Fruit fly (Drosophila melanogaster): ENCODE data around the gene Vha100-4.

The Vha100-4 gene

DNA sequence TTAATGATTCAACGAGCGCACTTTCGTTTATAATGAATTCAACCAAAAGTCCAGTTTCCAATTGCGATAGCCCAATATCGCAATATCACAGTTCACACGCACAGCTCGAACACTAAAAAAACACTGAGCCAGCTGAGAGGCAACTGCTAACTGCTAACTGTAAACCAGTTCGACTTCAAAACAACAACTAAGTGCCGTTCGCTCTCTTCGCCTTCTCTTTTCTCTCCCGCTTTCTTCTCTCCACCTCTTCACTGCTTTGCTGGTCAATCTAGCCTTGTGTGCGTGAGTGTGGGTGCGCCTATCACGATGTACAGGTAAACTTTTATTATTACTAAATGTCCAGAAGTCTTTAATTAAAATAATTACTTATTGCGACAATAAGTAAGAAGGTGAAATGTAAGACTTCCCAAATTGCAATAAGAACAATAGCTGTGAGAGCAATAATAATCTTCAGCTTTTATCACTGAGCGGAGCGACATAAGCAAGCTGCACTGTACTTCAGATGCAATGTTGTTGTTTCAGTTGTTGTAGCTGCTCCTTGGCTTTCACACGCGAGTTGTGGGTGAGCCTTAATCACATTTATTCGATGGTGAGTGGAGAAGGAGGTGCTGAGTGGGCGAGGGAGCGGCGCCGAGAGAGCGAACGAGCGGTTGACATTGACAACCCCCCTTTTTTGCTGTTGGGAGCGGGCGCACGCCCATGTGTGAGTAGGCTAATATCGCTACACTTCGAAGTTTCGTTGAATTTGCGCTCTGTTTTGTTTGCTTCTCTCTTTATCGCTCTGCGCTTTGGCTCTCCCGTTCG, 7.4 kb upstream of the Vha100-4 start, which contains the start of gene Vti1b (continued):
- TF ChIP-seq Bgb (GFP tag; IDR thresholded peaks at IDR 0.05; ENCODE audit: partially characterized antibody) (0 out of 2 replicates have a peak, but pooled peaks have one; percentile 17), CG2875 (GFP tag; optimal IDR thresholded peaks at IDR 0.05) (peak; percentile 88), CG32772 (GFP tag; IDR thresholded peaks at IDR 0.05) (peak; percentile 91), Rx (GFP tag; IDR thresholded peaks at IDR 0.05) (peak; percentile 87), fru (optimal IDR thresholded peaks at IDR 0.05) (no peak), bsh (GFP tag; optimal IDR thresholded peaks at IDR 0.05) (peak; percentile 91 to 98), CG6813 (GFP tag; optimal IDR thresholded peaks at IDR 0.05) (peak; percentile 89), HmgD (GFP tag; optimal IDR thresholded peaks at IDR 0.05) (peak; percentile 78), slp2 (GFP tag; optimal IDR thresholded peaks at IDR 0.05) (peak; percentile 93), Meics (GFP tag; optimal IDR thresholded peaks at IDR 0.05) (peak; percentile 92), nmo (GFP tag; optimal IDR thresholded peaks at IDR 0.05) (peak; percentile 96), CG1233 (GFP tag; optimal IDR thresholded peaks at IDR 0.05) (peak; percentile 91), CG12299 (tag; optimal IDR thresholded peaks at IDR 0.05) (peak; percentile 79), repo (GFP tag; optimal IDR thresholded peaks at IDR 0.05) (peak; percentile 75), CG14965 (GFP tag; optimal IDR thresholded peaks at IDR 0.05; ENCODE audit: borderline replicate concordance) (peak; percentile 61), Nf-YA (GFP tag; IDR thresholded peaks at IDR 0.05) (peak; percentile 90), CG5953 (GFP tag; IDR thresholded peaks at IDR 0.05) (peak; percentile 91), az2 (GFP tag; optimal IDR thresholded peaks at IDR 0.05) (peak; percentile 96), Taf1 (GFP tag; IDR thresholded peaks at IDR 0.05) (peak; percentile 87), dmrt11E (tag; optimal IDR thresholded peaks at IDR 0.05) (peak; percentile 94), CG6683 (GFP tag; optimal IDR thresholded peaks at IDR 0.05) (peak; percentile 85), Ada2b (GFP tag; IDR thresholded peaks at IDR 0.05) (peak; percentile 92), bigmax (GFP tag; optimal IDR thresholded peaks at IDR 0.05) (peak; percentile 18), CG2116 (GFP tag; optimal IDR thresholded peaks at IDR 0.05) (peak; percentile 69), NC2β (GFP tag; optimal IDR thresholded peaks at IDR 0.05) (peak; percentile 92), jing (GFP tag; optimal IDR thresholded peaks at IDR 0.05) (peak; percentile 91), seq (GFP tag; IDR thresholded peaks at IDR 0.05) (peak; percentile 89), gt (GFP tag; IDR thresholded peaks at IDR 0.05) (peak; percentile 82), ind (GFP tag; optimal IDR thresholded peaks at IDR 0.05) (peak; percentile 96), H2.0 (GFP tag; IDR thresholded peaks at IDR 0.05) (peak; percentile 94), CG31388 (GFP tag; optimal IDR thresholded peaks at IDR 0.05) (peak; percentile 83), CG13424 (tag; optimal IDR thresholded peaks at IDR 0.05) (peak; percentile 92), CG10147 (GFP tag; optimal IDR thresholded peaks at IDR 0.05) (peak; percentile 90), Dek (tag; optimal IDR thresholded peaks at IDR 0.05) (peak; percentile 85), CG10979 (tag; optimal IDR thresholded peaks at IDR 0.05) (peak; percentile 94), Scr (GFP tag; IDR thresholded peaks at IDR 0.05; ENCODE audit: partially characterized antibody) (no peak), Max (GFP tag; optimal IDR thresholded peaks at IDR 0.05) (peak; percentile 95), CG9932 (GFP tag; IDR thresholded peaks at IDR 0.05) (peak; percentile 92), twi (tag; optimal IDR thresholded peaks at IDR 0.05) (peak; percentile 83), CG11504 (tag; optimal IDR thresholded peaks at IDR 0.05) (peak; percentile 95), CG34224 (GFP tag; IDR thresholded peaks at IDR 0.05; ENCODE audit: partially characterized antibody) (peak; percentile 47), CG42726 (GFP tag; IDR thresholded peaks at IDR 0.05; ENCODE audit: partially characterized antibody) (no peak), CG8765 (GFP tag; IDR thresholded peaks at IDR 0.05) (peak; percentile 73), NfI (GFP tag; optimal IDR thresholded peaks at IDR 0.05) (peak; percentile 95), usp (GFP tag; optimal IDR thresholded peaks at IDR 0.05) (no peak), C15 (GFP tag; IDR thresholded peaks at IDR 0.05) (peak; percentile 77; the same call in 2 of the 3 replicates), lov (optimal IDR thresholded peaks at IDR 0.05) (no peak), lov (GFP tag; IDR thresholded peaks at IDR 0.05) (peak; percentile 77; the same call in 1 of the 3 replicates), cwo (GFP tag; optimal IDR thresholded peaks at IDR 0.05) (peak; percentile 95)

All from whole organism, embryonic.